Fruit fly (Drosophila melanogaster) whole organism, embryonic: Measurements from ENCODE around the gene Vta1.

Experiments used
- Adf1 ChIP-seq: fragments of 200-800 bp; sonication (Bioruptor generic); IDR thresholded peaks from 2 replicates; pipeline ENCODE4 v1.3.6; 2022; ENCODE audit warnings: missing biosample characterization, missing genetic modification characterization
- CG10267 ChIP-seq: fragments of 200-800 bp; sonication (Bioruptor generic); optimal IDR thresholded peaks from 2 replicates; lab custom pipeline; 2018; ENCODE audit warnings: missing biosample characterization, mild to moderate bottlenecking, missing genetic modification characterization, moderate library complexity
- CG11085 ChIP-seq: fragments of 200-800 bp; sonication (Bioruptor generic); IDR thresholded peaks from 2 replicates; pipeline ENCODE4 v1.3.6; 2022; ENCODE audit warnings: missing biosample characterization, missing genetic modification characterization
- CG12104 ChIP-seq: fragments of 200-800 bp; sonication (Bioruptor generic); optimal IDR thresholded peaks from 3 replicates; lab custom pipeline; 2016; ENCODE audit warnings: missing biosample characterization, missing genetic modification characterization
- CG15269 ChIP-seq: fragments of 200-800 bp; sonication (Bioruptor generic); optimal IDR thresholded peaks from 2 replicates; lab custom pipeline; 2018; ENCODE audit warnings: missing biosample characterization, mild to moderate bottlenecking, missing genetic modification characterization, moderate library complexity
- CG15696 ChIP-seq: fragments of 200-800 bp; sonication (Bioruptor generic); optimal IDR thresholded peaks from 2 replicates; lab custom pipeline; 2019; ENCODE audit warnings: missing biosample characterization, mild to moderate bottlenecking, missing genetic modification characterization, moderate library complexity
- CG1832 ChIP-seq: fragments of 200-800 bp; sonication (Bioruptor generic); optimal IDR thresholded peaks from 2 replicates; lab custom pipeline; 2017; ENCODE audit warnings: missing biosample characterization, mild to moderate bottlenecking, missing genetic modification characterization, inconsistent platforms
- CG2712 ChIP-seq: fragments of 200-800 bp; optimal IDR thresholded peaks from 3 replicates; lab custom pipeline; 2019; ENCODE audit warnings: missing biosample characterization, mild to moderate bottlenecking, missing genetic modification characterization, moderate library complexity
- CG31365 ChIP-seq: fragments of 200-800 bp; sonication (Bioruptor generic); optimal IDR thresholded peaks from 2 replicates; lab custom pipeline; 2018; ENCODE audit warnings: missing biosample characterization, mild to moderate bottlenecking, missing genetic modification characterization
- CG3163 ChIP-seq: fragments of 200-800 bp; sonication (Bioruptor generic); optimal IDR thresholded peaks from 3 replicates; lab custom pipeline; 2016; ENCODE audit warnings: missing biosample characterization, missing genetic modification characterization
- CG3407 ChIP-seq: fragments of 200-800 bp; sonication (Bioruptor generic); optimal IDR thresholded peaks from 2 replicates; lab custom pipeline; 2018; ENCODE audit warnings: missing biosample characterization, mild to moderate bottlenecking, missing genetic modification characterization
- CG6254 ChIP-seq: fragments of 200-800 bp; sonication (Bioruptor generic); optimal IDR thresholded peaks from 3 replicates; lab custom pipeline; 2017; ENCODE audit warnings: mild to moderate bottlenecking, missing biosample characterization, missing genetic modification reagents, missing genetic modification characterization
- CG7745 ChIP-seq: fragments of 200-800 bp; sonication (Bioruptor generic); optimal IDR thresholded peaks from 2 replicates; lab custom pipeline; 2018; ENCODE audit warnings: missing biosample characterization, mild to moderate bottlenecking, missing genetic modification characterization, moderate library complexity
- CG7963 ChIP-seq: fragments of 200-800 bp; sonication (Bioruptor generic); IDR thresholded peaks from 3 replicates; pipeline ENCODE4 v1.3.6; 2022; ENCODE audit warnings: missing biosample characterization, missing genetic modification characterization; ENCODE audit not compliant: partially characterized antibody
- CG8290 ChIP-seq, 3 experiments: fragments of 200-800 bp; sonication (Bioruptor generic); optimal IDR thresholded peaks; 2 replicates each; lab custom pipeline; 2016 to 2019; ENCODE audit warnings: missing biosample characterization in 3 of 3, missing genetic modification characterization in 3 of 3, mild to moderate bottlenecking in 2 of 3, moderate library complexity in 1 of 3
- D ChIP-seq, 2 experiments: fragments of 200-800 bp in 1 of 2; fragments of >200 bp in 1 of 2; sonication (Bioruptor generic) in 1 of 2; optimal IDR thresholded peaks; 2 replicates in 1 of 2; 3 replicates in 1 of 2; lab custom pipeline; 2017; ENCODE audit warnings: mild to moderate bottlenecking in 1 of 2, missing biosample characterization in 1 of 2, missing genetic modification characterization in 1 of 2, missing genetic modification reagents in 1 of 2
- Doc3 ChIP-seq: fragments of 200-800 bp; sonication (Bioruptor generic); IDR thresholded peaks from 3 replicates; pipeline ENCODE4 v1.3.6; 2022; ENCODE audit warnings: missing biosample characterization, missing genetic modification characterization; ENCODE audit not compliant: partially characterized antibody
- Ets65A ChIP-seq: fragments of 200-800 bp; sonication (Bioruptor generic); peaks from one replicate; lab custom pipeline; 2016; ENCODE audit warnings: missing biosample characterization, missing genetic modification characterization
- HLH3B ChIP-seq: fragments of 200-800 bp; sonication (Bioruptor generic); IDR thresholded peaks from 2 replicates; pipeline ENCODE4 v1.3.6; 2022; ENCODE audit warnings: missing biosample characterization, missing genetic modification characterization
- Hand ChIP-seq: fragments of 200-800 bp; sonication (Bioruptor generic); optimal IDR thresholded peaks from 2 replicates; lab custom pipeline; 2017; ENCODE audit warnings: mild to moderate bottlenecking, missing biosample characterization, missing genetic modification reagents, missing genetic modification characterization
- MBD-R2 ChIP-seq: fragments of 200-800 bp; sonication (Bioruptor generic); IDR thresholded peaks from 2 replicates; pipeline ENCODE4 v1.3.6; 2022; ENCODE audit warnings: missing biosample characterization, missing genetic modification characterization
- Med ChIP-seq: fragments of 200-800 bp; sonication (Bioruptor generic); peaks from one replicate; lab custom pipeline; 2016; ENCODE audit warnings: missing biosample characterization, missing genetic modification characterization, mild to moderate bottlenecking, inconsistent platforms, moderate library complexity
- Sox100B ChIP-seq: fragments of 200-800 bp; sonication (Bioruptor generic); optimal IDR thresholded peaks from 3 replicates; lab custom pipeline; 2018; ENCODE audit warnings: missing biosample characterization, mild to moderate bottlenecking, missing genetic modification characterization
- Spps ChIP-seq: fragments of 200-800 bp; sonication (Bioruptor generic); optimal IDR thresholded peaks from 2 replicates; lab custom pipeline; 2018; ENCODE audit warnings: missing biosample characterization, mild to moderate bottlenecking, missing genetic modification characterization
- Stat92E ChIP-seq, 3 experiments: fragments of >200 bp in 2 of 3; fragments of 200-800 bp in 1 of 3; sonication (Bioruptor generic) in 1 of 3; optimal IDR thresholded peaks; 2 replicates each; lab custom pipeline; 2017 to 2019; ENCODE audit warnings: missing biosample characterization in 3 of 3, missing genetic modification characterization in 3 of 3, mild to moderate bottlenecking in 1 of 3, moderate library complexity in 1 of 3
- Vsx1 ChIP-seq: fragments of 200-800 bp; sonication (Bioruptor generic); optimal IDR thresholded peaks from 2 replicates; lab custom pipeline; 2017; ENCODE audit warnings: missing biosample characterization, mild to moderate bottlenecking, missing genetic modification characterization, missing genetic modification reagents
- abd-A ChIP-seq: fragments of 200-800 bp; sonication (Bioruptor generic); optimal IDR thresholded peaks from 3 replicates; lab custom pipeline; 2019; ENCODE audit warnings: missing biosample characterization, mild to moderate bottlenecking, missing genetic modification characterization, moderate library complexity
- cad ChIP-seq: fragments of >200 bp; optimal IDR thresholded peaks from 2 replicates; lab custom pipeline; 2017; ENCODE audit warnings: missing biosample characterization, missing genetic modification characterization
- caup ChIP-seq: fragments of 200-800 bp; sonication (Bioruptor generic); optimal IDR thresholded peaks from 3 replicates; lab custom pipeline; 2017; ENCODE audit warnings: missing biosample characterization, mild to moderate bottlenecking, missing genetic modification characterization, moderate library complexity; ENCODE audit not compliant: severe bottlenecking
- chm ChIP-seq: fragments of 200-800 bp; sonication (Bioruptor generic); IDR thresholded peaks from 2 replicates; pipeline ENCODE4 v1.3.6; 2022; ENCODE audit warnings: missing biosample characterization, missing genetic modification characterization
- dati ChIP-seq: fragments of 200-800 bp; sonication (Bioruptor generic); IDR thresholded peaks from 2 replicates; pipeline ENCODE4 v1.3.6; 2022; ENCODE audit warnings: missing biosample characterization, missing genetic modification characterization
- ems ChIP-seq: fragments of 200-800 bp; sonication (Bioruptor generic); optimal IDR thresholded peaks from 3 replicates; lab custom pipeline; 2016; ENCODE audit warnings: missing biosample characterization, missing genetic modification characterization
- fd102C ChIP-seq: fragments of 200-800 bp; sonication (Bioruptor generic); optimal IDR thresholded peaks from 2 replicates; lab custom pipeline; 2018; ENCODE audit warnings: missing biosample characterization, mild to moderate bottlenecking, missing genetic modification characterization, moderate library complexity
- fu2 ChIP-seq: fragments of 200-800 bp; sonication (Bioruptor generic); optimal IDR thresholded peaks from 2 replicates; lab custom pipeline; 2016; ENCODE audit warnings: missing biosample characterization, missing genetic modification characterization
- gcm ChIP-seq: fragments of 200-800 bp; sonication (Bioruptor generic); optimal IDR thresholded peaks from 2 replicates; lab custom pipeline; 2019; ENCODE audit warnings: missing biosample characterization, mild to moderate bottlenecking, missing genetic modification characterization, moderate library complexity
- ham ChIP-seq: fragments of 200-800 bp; sonication (Bioruptor generic); IDR thresholded peaks from 2 replicates; pipeline ENCODE4 v1.3.6; 2022; ENCODE audit warnings: missing biosample characterization, missing genetic modification characterization
- hb ChIP-seq: fragments of 200-800 bp; sonication (Bioruptor generic); IDR thresholded peaks from 3 replicates; pipeline ENCODE4 v1.3.6; 2022; ENCODE audit warnings: missing biosample characterization, missing genetic modification characterization; ENCODE audit not compliant: partially characterized antibody
- her ChIP-seq: fragments of 200-800 bp; sonication (Bioruptor generic); optimal IDR thresholded peaks from 2 replicates; lab custom pipeline; 2016; ENCODE audit warnings: missing biosample characterization, missing genetic modification characterization
- lab ChIP-seq: fragments of 200-800 bp; sonication (Bioruptor generic); optimal IDR thresholded peaks from 3 replicates; lab custom pipeline; 2017; ENCODE audit warnings: missing biosample characterization, missing genetic modification characterization, mild to moderate bottlenecking, moderate library complexity, missing genetic modification reagents
- lov ChIP-seq, 2 experiments: fragments of 200-800 bp in 1 of 2; fragments of >200 bp in 1 of 2; sonication (Bioruptor generic) in 1 of 2; IDR thresholded peaks in 1 of 2; optimal IDR thresholded peaks in 1 of 2; 2 replicates in 1 of 2; 3 replicates in 1 of 2; pipeline versions ENCODE4 v1.3.6 to Lab custom; 2017 to 2022; ENCODE audit warnings: missing biosample characterization in 1 of 2, missing genetic modification characterization in 1 of 2
- nmo ChIP-seq: fragments of 200-800 bp; sonication (Bioruptor generic); optimal IDR thresholded peaks from 2 replicates; lab custom pipeline; 2018; ENCODE audit warnings: missing biosample characterization, mild to moderate bottlenecking, missing genetic modification characterization, moderate library complexity
- p53 ChIP-seq: fragments of 200-800 bp; sonication (Bioruptor generic); optimal IDR thresholded peaks from 2 replicates; lab custom pipeline; 2016; ENCODE audit warnings: missing biosample characterization, missing genetic modification characterization
- pita ChIP-seq: fragments of 200-800 bp; sonication (Bioruptor generic); optimal IDR thresholded peaks from 2 replicates; lab custom pipeline; 2017; ENCODE audit warnings: missing biosample characterization, mild to moderate bottlenecking, missing genetic modification characterization
- psq ChIP-seq: fragments of 200-800 bp; sonication (Bioruptor generic); optimal IDR thresholded peaks from 2 replicates; lab custom pipeline; 2017; ENCODE audit warnings: missing biosample characterization, missing genetic modification characterization
- repo ChIP-seq: fragments of 200-800 bp; sonication (Bioruptor generic); optimal IDR thresholded peaks from 2 replicates; lab custom pipeline; 2016; ENCODE audit warnings: missing biosample characterization, missing genetic modification characterization
- stwl ChIP-seq: fragments of 200-800 bp; sonication (Bioruptor generic); optimal IDR thresholded peaks from 3 replicates; lab custom pipeline; 2018; ENCODE audit warnings: missing biosample characterization, mild to moderate bottlenecking, missing genetic modification characterization, moderate library complexity
- toy ChIP-seq: fragments of 200-800 bp; sonication (Bioruptor generic); IDR thresholded peaks from 2 replicates; pipeline ENCODE4 v1.3.6; 2022; ENCODE audit warnings: missing biosample characterization, missing genetic modification characterization

Gene Vta1

dm6 chr3L:1667423-1667822, 14.7 kb upstream of the Vta1 start:
- no peak for TF ChIP-seq Sox100B
- TF ChIP-seq fu2 (GFP tag; lab: Kevin White, UChicago): no peak
- TF ChIP-seq CG8290 (GFP tag; optimal IDR thresholded peaks at IDR 0.05; lab: Kevin White, UChicago): no peak
- no peak for TF ChIP-seq CG8290 (tag; optimal IDR thresholded peaks at IDR 0.05; lab: Kevin White, UChicago)
- no peak for TF ChIP-seq CG3163 (GFP tag; lab: Kevin White, UChicago)
- TF ChIP-seq CG10267 (tag; lab: Kevin White, UChicago): no peak
- no peak for TF ChIP-seq CG12104 (GFP tag; lab: Kevin White, UChicago)
- peak; percentile 46 for TF ChIP-seq Ets65A (GFP tag; lab: Kevin White, UChicago)
- no peak for TF ChIP-seq D (optimal IDR thresholded peaks at IDR 0.05; lab: Kevin White, UChicago)
- TF ChIP-seq D (GFP tag; optimal IDR thresholded peaks at IDR 0.05; lab: Kevin White, UChicago): no peak
- TF ChIP-seq Stat92E (GFP tag; optimal IDR thresholded peaks at IDR 0.05; lab: Kevin White, UChicago): no peak
- no peak for TF ChIP-seq Hand
- peak; percentile 43 for TF ChIP-seq Med
- no peak for TF ChIP-seq lov (optimal IDR thresholded peaks at IDR 0.05; lab: Kevin White, UChicago)
- no peak for TF ChIP-seq lov (GFP tag; IDR thresholded peaks at IDR 0.05; lab: Robert Waterston, UW)
- no peak for TF ChIP-seq CG7745 (tag; lab: Kevin White, UChicago)
- TF ChIP-seq CG2712 (tag; lab: Kevin White, UChicago): no peak
- TF ChIP-seq MBD-R2 (GFP tag; lab: Robert Waterston, UW): no peak
- TF ChIP-seq HLH3B: no peak

DNA sequence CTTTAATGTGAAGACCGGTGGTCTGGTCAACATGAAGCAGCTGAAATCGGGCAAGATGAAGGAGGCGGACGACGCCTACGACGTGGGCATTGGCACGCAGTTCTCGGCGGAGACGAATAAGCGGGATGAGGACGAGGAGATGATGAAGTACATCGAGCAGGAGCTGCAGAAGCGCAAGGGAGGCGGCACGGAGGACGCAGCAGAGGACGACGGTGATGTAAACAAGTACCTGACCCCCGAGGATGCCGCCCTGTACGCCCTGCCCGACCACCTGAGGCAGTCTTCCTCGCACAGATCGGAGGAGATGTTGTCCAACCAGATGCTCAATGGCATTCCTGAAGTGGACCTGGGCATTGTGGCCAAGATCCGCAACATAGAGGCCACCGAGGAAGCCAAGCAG, 12.8 kb upstream of the Vta1 start:
- TF ChIP-seq her (GFP tag; lab: Kevin White, UChicago) (no peak), Adf1 (GFP tag; lab: Robert Waterston, UW) (no peak), Med (peak; percentile 73), pita (no peak), CG6254 (GFP tag; lab: Kevin White, UChicago) (no peak), Ets65A (GFP tag; lab: Kevin White, UChicago) (peak; percentile 91), Spps (tag; lab: Kevin White, UChicago) (no peak), chm (GFP tag; lab: Robert Waterston, UW) (0 out of 2 replicates have a peak, but pooled peaks have one; percentile 37), CG1832 (GFP tag; lab: Kevin White, UChicago) (peak; percentile 4), gcm (GFP tag; lab: Kevin White, UChicago) (no peak)

DNA sequence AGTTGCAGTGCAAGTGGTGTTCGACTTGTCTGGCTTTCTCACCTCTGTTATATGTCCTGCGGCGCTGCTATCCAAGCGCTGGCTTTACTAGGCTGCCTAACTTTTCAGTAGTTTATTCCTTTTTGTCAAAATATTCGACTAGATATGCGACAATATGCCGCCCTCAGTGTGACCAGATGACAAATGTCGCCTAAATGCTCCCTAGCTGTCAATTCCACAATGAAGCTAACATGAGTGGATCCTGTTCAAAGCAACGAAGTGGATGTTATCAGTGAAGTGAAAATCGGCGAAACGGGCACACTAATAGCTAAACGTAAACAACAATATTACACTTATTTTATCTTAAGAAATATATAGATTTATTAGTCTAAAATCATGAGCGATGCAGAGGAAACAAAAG, 12.2 kb upstream of the Vta1 start, which contains the start of the genes Srrm234 and CG7974:
Gene Srrm234, minus strand, starts transcription at position 189 of the 400 bp plus-strand sequence.
Gene CG7974, plus strand, starts transcription at position 263 of the 400 bp plus-strand sequence.
- TF ChIP-seq psq (GFP tag; lab: Kevin White, UChicago) (no peak), CG3407 (GFP tag; lab: Kevin White, UChicago) (no peak), ems (GFP tag; lab: Kevin White, UChicago) (no peak), fd102C (no peak), caup (no peak), CG15269 (tag; lab: Kevin White, UChicago) (no peak), toy (no peak), p53 (no peak), nmo (GFP tag; lab: Kevin White, UChicago) (peak; percentile 10), cad (no peak), Vsx1 (no peak), HLH3B (no peak), Doc3 (GFP tag; lab: Robert Waterston, UW) (no peak), ham (GFP tag; lab: Robert Waterston, UW) (no peak), abd-A (tag; lab: Kevin White, UChicago) (no peak), CG7963 (GFP tag; lab: Robert Waterston, UW) (no peak), stwl (tag; lab: Kevin White, UChicago) (peak; percentile 96), CG15696 (no peak), repo (GFP tag; lab: Kevin White, UChicago) (no peak), lab (GFP tag; lab: Kevin White, UChicago) (no peak), CG11085 (GFP tag; lab: Robert Waterston, UW) (no peak), dati (GFP tag; lab: Robert Waterston, UW) (no peak), hb (GFP tag; lab: Robert Waterston, UW) (no peak), CG31365 (no peak)
